Fruit fly (Drosophila melanogaster): ENCODE results near the gene capt.

Gene capt

DNA sequence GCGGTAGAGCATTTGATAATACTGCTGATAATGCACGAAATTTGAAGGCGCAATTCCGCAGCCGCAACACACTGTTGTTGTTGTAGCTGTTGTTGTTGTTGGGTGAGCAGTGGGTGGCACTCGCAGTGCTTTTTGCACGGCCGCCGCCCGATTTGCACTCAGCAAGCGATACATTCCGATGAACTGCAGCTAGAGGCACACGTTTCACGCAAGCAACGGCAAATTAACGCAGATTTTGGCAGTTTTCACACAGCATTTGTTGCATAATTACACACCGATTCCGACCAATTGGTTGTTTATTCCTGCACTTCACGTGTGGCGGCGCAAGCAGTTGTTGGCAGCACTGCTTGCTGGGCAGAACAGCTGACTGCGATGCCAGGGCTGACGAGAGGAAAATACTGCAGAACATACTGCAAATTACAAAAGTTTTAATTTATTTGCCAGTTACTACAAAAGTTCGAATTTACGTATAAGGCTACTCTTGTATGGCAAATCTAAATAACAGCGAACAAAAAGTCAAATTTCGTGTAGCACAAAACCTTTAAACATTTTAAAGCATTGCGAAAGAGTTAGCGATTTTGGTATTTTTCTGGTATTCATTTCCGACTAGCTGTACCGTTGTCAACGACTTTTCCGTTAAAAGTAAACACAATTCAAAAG is 49.9 kb downstream of the capt start, which contains the start of the genes PolrMT and CG14339:
Gene PolrMT (minus strand): TSS at position 345 of the 660 bp plus-strand sequence.
Gene CG14339 (plus strand): TSS at position 512 of the 660 bp plus-strand sequence.
- TF ChIP-seq CG1832 (GFP tag; optimal IDR thresholded peaks at IDR 0.05), result no peak
- no peak for TF ChIP-seq CG15073 (GFP tag; optimal IDR thresholded peaks at IDR 0.05)
- 0 out of 2 replicates have a peak, but pooled peaks have one; percentile 11 for TF ChIP-seq CG17328 (GFP tag; IDR thresholded peaks at IDR 0.05)
- no peak for TF ChIP-seq tll (GFP tag; optimal IDR thresholded peaks at IDR 0.05)
- TF ChIP-seq CG7987 (GFP tag; optimal IDR thresholded peaks at IDR 0.05), result peak; percentile 8
- TF ChIP-seq slou (GFP tag; optimal IDR thresholded peaks at IDR 0.05), result no peak
- TF ChIP-seq h (optimal IDR thresholded peaks at IDR 0.05), result no peak
- TF ChIP-seq odd (GFP tag; optimal IDR thresholded peaks at IDR 0.05), result no peak
- TF ChIP-seq maf-S (GFP tag; optimal IDR thresholded peaks at IDR 0.05), result no peak
- 0 out of 3 replicates have a peak, but pooled peaks have one; percentile 14 for TF ChIP-seq ken (GFP tag; IDR thresholded peaks at IDR 0.05)
- peak; percentile 83 for TF ChIP-seq sug (tag; optimal IDR thresholded peaks at IDR 0.05)
- no peak for TF ChIP-seq pita (GFP tag; optimal IDR thresholded peaks at IDR 0.05)
- no peak for TF ChIP-seq CG6854 (GFP tag; optimal IDR thresholded peaks at IDR 0.05)
- no peak for TF ChIP-seq sima (GFP tag; optimal IDR thresholded peaks at IDR 0.05)
- TF ChIP-seq hbn (GFP tag; IDR thresholded peaks at IDR 0.05; ENCODE audit: partially characterized antibody), result no peak
- no peak for TF ChIP-seq CG5953 (GFP tag; IDR thresholded peaks at IDR 0.05)
- TF ChIP-seq CG6791 (GFP tag; IDR thresholded peaks at IDR 0.05; ENCODE audit: partially characterized antibody), result no peak
- no peak for TF ChIP-seq Ssrp (tag; optimal IDR thresholded peaks at IDR 0.05)
- TF ChIP-seq Lhr (GFP tag; optimal IDR thresholded peaks at IDR 0.05), result no peak
- TF ChIP-seq CG1602 (GFP tag; optimal IDR thresholded peaks at IDR 0.05), result peak; percentile 15
- peak; percentile 11 for TF ChIP-seq Meics (GFP tag; optimal IDR thresholded peaks at IDR 0.05)
- no peak for TF ChIP-seq nerfin-1 (tag; optimal IDR thresholded peaks at IDR 0.05)
- no peak for TF ChIP-seq CG3407 (GFP tag; optimal IDR thresholded peaks at IDR 0.05)
- no peak for TF ChIP-seq ap (GFP tag; IDR thresholded peaks at IDR 0.05)
- no peak for TF ChIP-seq otp (GFP tag; IDR thresholded peaks at IDR 0.05)
- peak; percentile 13 for TF ChIP-seq Dip3 (GFP tag; optimal IDR thresholded peaks at IDR 0.05)
- TF ChIP-seq CG8388 (GFP tag; optimal IDR thresholded peaks at IDR 0.05), result no peak
- no peak for TF ChIP-seq Deaf1 (tag; optimal IDR thresholded peaks at IDR 0.05)
- peak; percentile 33 for TF ChIP-seq eyg (GFP tag; optimal IDR thresholded peaks at IDR 0.05)
- TF ChIP-seq Hmr (GFP tag; optimal IDR thresholded peaks at IDR 0.05), result peak; percentile 45
- TF ChIP-seq CG11504 (tag; optimal IDR thresholded peaks at IDR 0.05), result no peak
- TF ChIP-seq NfI (GFP tag; optimal IDR thresholded peaks at IDR 0.05), result no peak
- peak; percentile 36 for TF ChIP-seq CG13624 (GFP tag; optimal IDR thresholded peaks at IDR 0.05)
- TF ChIP-seq dm (GFP tag; optimal IDR thresholded peaks at IDR 0.05), result peak; percentile 95
- TF ChIP-seq chinmo (GFP tag; IDR thresholded peaks at IDR 0.05; ENCODE audit: partially characterized antibody), result peak; percentile 78; the same call in 1 of the 4 replicates
- no peak for TF ChIP-seq CG14965 (GFP tag; optimal IDR thresholded peaks at IDR 0.05; ENCODE audit: borderline replicate concordance)
- TF ChIP-seq CG2202 (tag; optimal IDR thresholded peaks at IDR 0.05), result no peak
- TF ChIP-seq gro (GFP tag; optimal IDR thresholded peaks at IDR 0.05), result no peak
- TF ChIP-seq fd96Cb (tag; optimal IDR thresholded peaks at IDR 0.05), result no peak
- TF ChIP-seq Hand (GFP tag; optimal IDR thresholded peaks at IDR 0.05), result no peak
- no peak for TF ChIP-seq bigmax (GFP tag; optimal IDR thresholded peaks at IDR 0.05)
- TF ChIP-seq Dad (GFP tag; optimal IDR thresholded peaks at IDR 0.05), result peak; percentile 60
- TF ChIP-seq row (GFP tag; IDR thresholded peaks at IDR 0.05), result peak; percentile 66
- peak; percentile 33 for TF ChIP-seq pum (GFP tag; optimal IDR thresholded peaks at IDR 0.05)
- no peak for TF ChIP-seq CG1024 (GFP tag; IDR thresholded peaks at IDR 0.05)
- TF ChIP-seq CG17385 (GFP tag; optimal IDR thresholded peaks at IDR 0.05), result no peak
- no peak for TF ChIP-seq scrt (GFP tag; optimal IDR thresholded peaks at IDR 0.05)
- no peak for TF ChIP-seq wor (GFP tag; IDR thresholded peaks at IDR 0.05)
- TF ChIP-seq chm (GFP tag; IDR thresholded peaks at IDR 0.05), result no peak
- peak; percentile 17 for TF ChIP-seq p53 (GFP tag; optimal IDR thresholded peaks at IDR 0.05)
